Worm (Caenorhabditis elegans): ENCODE data around the gene tba-8.

ce11 chrX:9476752-9477151, 18.6 kb upstream of the tba-8 start:
- no peak for TF ChIP-seq klf-2 (GFP tag; conservative IDR thresholded peaks at IDR 0.05)
- TF ChIP-seq ztf-29 (GFP tag; IDR thresholded peaks at IDR 0.05), result no peak
